Fruit fly (Drosophila melanogaster) whole organism, embryonic: ENCODE measurements around the gene CG15922.

Experiments used
- Aef1 ChIP-seq: fragments of 200-800 bp; sonication (Bioruptor generic); IDR thresholded peaks from 3 replicates; pipeline ENCODE4 v1.3.6; 2022; ENCODE audit warnings: missing biosample characterization, missing genetic modification characterization
- Atf3 ChIP-seq: fragments of 200-800 bp; sonication (Bioruptor generic); optimal IDR thresholded peaks from 3 replicates; lab custom pipeline; 2016; ENCODE audit warnings: missing biosample characterization, missing genetic modification characterization
- Atf6 ChIP-seq: fragments of 200-800 bp; sonication (Bioruptor generic); IDR thresholded peaks from 2 replicates; pipeline ENCODE4 v1.3.6; 2022; ENCODE audit warnings: missing biosample characterization, missing genetic modification characterization
- B-H2 ChIP-seq: fragments of 200-800 bp; sonication (Bioruptor generic); optimal IDR thresholded peaks from 2 replicates; lab custom pipeline; 2018; ENCODE audit warnings: missing biosample characterization, mild to moderate bottlenecking, missing genetic modification characterization
- Bdp1 ChIP-seq: fragments of 200-800 bp; sonication (Bioruptor generic); optimal IDR thresholded peaks from 3 replicates; lab custom pipeline; 2016; ENCODE audit warnings: missing biosample characterization, missing genetic modification characterization
- CG10147 ChIP-seq: fragments of 200-800 bp; sonication (Bioruptor generic); optimal IDR thresholded peaks from 2 replicates; lab custom pipeline; 2019; ENCODE audit warnings: missing biosample characterization, mild to moderate bottlenecking, missing genetic modification characterization, moderate library complexity
- CG13296 ChIP-seq: fragments of 200-800 bp; sonication (Bioruptor generic); optimal IDR thresholded peaks from 3 replicates; lab custom pipeline; 2018; ENCODE audit warnings: missing biosample characterization, mild to moderate bottlenecking, missing genetic modification characterization
- CG13775 ChIP-seq: fragments of 200-800 bp; sonication (Bioruptor generic); optimal IDR thresholded peaks from 3 replicates; lab custom pipeline; 2017; ENCODE audit warnings: missing biosample characterization, mild to moderate bottlenecking, missing genetic modification characterization
- CG14710 ChIP-seq: fragments of 200-800 bp; sonication (Bioruptor generic); optimal IDR thresholded peaks from 3 replicates; lab custom pipeline; 2019; ENCODE audit warnings: missing biosample characterization, mild to moderate bottlenecking, missing genetic modification characterization, moderate library complexity
- CG15073 ChIP-seq: fragments of 200-800 bp; sonication (Bioruptor generic); optimal IDR thresholded peaks from 2 replicates; lab custom pipeline; 2016; ENCODE audit warnings: missing biosample characterization, missing genetic modification characterization
- CG15696 ChIP-seq: fragments of 200-800 bp; sonication (Bioruptor generic); optimal IDR thresholded peaks from 2 replicates; lab custom pipeline; 2019; ENCODE audit warnings: missing biosample characterization, mild to moderate bottlenecking, missing genetic modification characterization, moderate library complexity
- CG16815 ChIP-seq: fragments of 200-800 bp; sonication (Bioruptor generic); optimal IDR thresholded peaks from 3 replicates; lab custom pipeline; 2017; ENCODE audit warnings: missing biosample characterization, mild to moderate bottlenecking, missing genetic modification characterization
- CG18476 ChIP-seq: fragments of 200-800 bp; sonication (Bioruptor generic); optimal IDR thresholded peaks from 2 replicates; lab custom pipeline; 2016; ENCODE audit warnings: missing biosample characterization, mild to moderate bottlenecking, missing genetic modification characterization
- CG3065 ChIP-seq: fragments of 200-800 bp; sonication (Bioruptor generic); optimal IDR thresholded peaks from 2 replicates; lab custom pipeline; 2016; ENCODE audit warnings: missing biosample characterization, missing genetic modification characterization
- CG32772 ChIP-seq: fragments of 200-800 bp; sonication (Bioruptor generic); IDR thresholded peaks from 2 replicates; pipeline ENCODE4 v1.3.6; 2022; ENCODE audit warnings: missing biosample characterization, missing genetic modification characterization
- CG3838 ChIP-seq: fragments of 200-800 bp; sonication (Bioruptor generic); optimal IDR thresholded peaks from 3 replicates; lab custom pipeline; 2016; ENCODE audit warnings: missing biosample characterization, missing genetic modification characterization
- CG4617 ChIP-seq: fragments of 200-800 bp; sonication (Bioruptor generic); optimal IDR thresholded peaks from 3 replicates; lab custom pipeline; 2016; ENCODE audit warnings: missing biosample characterization, missing genetic modification characterization, borderline replicate concordance
- CG6175 ChIP-seq: fragments of 200-800 bp; sonication (Bioruptor generic); IDR thresholded peaks from 3 replicates; pipeline ENCODE4 v1.3.6; 2022; ENCODE audit warnings: missing biosample characterization, missing genetic modification characterization
- CG7839 ChIP-seq: fragments of 200-800 bp; sonication (Bioruptor generic); optimal IDR thresholded peaks from 3 replicates; lab custom pipeline; 2018; ENCODE audit warnings: missing biosample characterization, mild to moderate bottlenecking, missing genetic modification characterization, moderate library complexity
- CG8290 ChIP-seq, 3 experiments: fragments of 200-800 bp; sonication (Bioruptor generic); optimal IDR thresholded peaks; 2 replicates each; lab custom pipeline; 2016 to 2019; ENCODE audit warnings: missing biosample characterization in 3 of 3, missing genetic modification characterization in 3 of 3, mild to moderate bottlenecking in 2 of 3, moderate library complexity in 1 of 3
- Chrac-16 ChIP-seq: fragments of 200-800 bp; sonication (Bioruptor generic); optimal IDR thresholded peaks from 3 replicates; lab custom pipeline; 2016; ENCODE audit warnings: missing biosample characterization, missing genetic modification characterization
- E2f1 ChIP-seq: fragments of 200-800 bp; sonication (Bioruptor generic); IDR thresholded peaks from 2 replicates; pipeline ENCODE4 v1.3.6; 2022; ENCODE audit warnings: missing biosample characterization, missing genetic modification characterization
- Fer3 ChIP-seq: fragments of 200-800 bp; sonication (Bioruptor generic); optimal IDR thresholded peaks from 2 replicates; lab custom pipeline; 2018; ENCODE audit warnings: missing biosample characterization, mild to moderate bottlenecking, missing genetic modification characterization, moderate library complexity
- Gug ChIP-seq: fragments of 200-800 bp; sonication (Bioruptor generic); IDR thresholded peaks from 4 replicates; pipeline ENCODE4 v1.3.6; 2022; ENCODE audit warnings: missing biosample characterization, missing genetic modification characterization
- HLH4C ChIP-seq: fragments of 200-800 bp; sonication (Bioruptor generic); IDR thresholded peaks from 3 replicates; pipeline ENCODE4 v1.3.6; 2022; ENCODE audit warnings: missing biosample characterization, missing genetic modification characterization; ENCODE audit not compliant: partially characterized antibody
- HLHmδ ChIP-seq: fragments of 200-800 bp; sonication (Bioruptor generic); optimal IDR thresholded peaks from 2 replicates; lab custom pipeline; 2018; ENCODE audit warnings: missing biosample characterization, mild to moderate bottlenecking, missing genetic modification characterization, moderate library complexity
- Hmx ChIP-seq: fragments of 200-800 bp; sonication (Bioruptor generic); optimal IDR thresholded peaks from 2 replicates; lab custom pipeline; 2016; ENCODE audit warnings: missing biosample characterization, missing genetic modification characterization
- Lhr ChIP-seq: fragments of 200-800 bp; sonication (Bioruptor generic); optimal IDR thresholded peaks from 3 replicates; lab custom pipeline; 2017; ENCODE audit warnings: mild to moderate bottlenecking, missing biosample characterization, missing genetic modification reagents, missing genetic modification characterization
- MTF-1 ChIP-seq: fragments of 200-800 bp; sonication (Bioruptor generic); optimal IDR thresholded peaks from 2 replicates; lab custom pipeline; 2018; ENCODE audit warnings: missing biosample characterization, mild to moderate bottlenecking, missing genetic modification characterization, borderline replicate concordance
- TFAM ChIP-seq: fragments of 200-800 bp; sonication (Bioruptor generic); optimal IDR thresholded peaks from 2 replicates; lab custom pipeline; 2017; ENCODE audit warnings: missing biosample characterization, missing genetic modification characterization, inconsistent platforms
- Trl ChIP-seq, 3 experiments: fragments of >200 bp in 2 of 3; fragments of 200-800 bp in 1 of 3; sonication (Bioruptor generic) in 1 of 3; optimal IDR thresholded peaks; 2 replicates in 1 of 3; 3 replicates in 2 of 3; lab custom pipeline; 2016 to 2017; ENCODE audit warnings: missing biosample characterization in 1 of 3, missing genetic modification characterization in 1 of 3
- Xbp1 ChIP-seq: fragments of 200-800 bp; sonication (Bioruptor generic); optimal IDR thresholded peaks from 3 replicates; lab custom pipeline; 2016; ENCODE audit warnings: missing biosample characterization, mild to moderate bottlenecking, missing genetic modification characterization
- Xrp1 ChIP-seq: fragments of 200-800 bp; sonication (Bioruptor generic); IDR thresholded peaks from 2 replicates; pipeline ENCODE4 v1.3.6; 2022; ENCODE audit warnings: missing biosample characterization, missing genetic modification characterization
- YL-1 ChIP-seq: fragments of 200-800 bp; sonication (Bioruptor generic); optimal IDR thresholded peaks from 3 replicates; lab custom pipeline; 2017; ENCODE audit warnings: missing biosample characterization, mild to moderate bottlenecking, missing genetic modification characterization
- chn ChIP-seq: fragments of 200-800 bp; sonication (Bioruptor generic); optimal IDR thresholded peaks from 2 replicates; lab custom pipeline; 2016; ENCODE audit warnings: missing biosample characterization, missing genetic modification characterization
- ci ChIP-seq: fragments of 200-800 bp; sonication (Bioruptor generic); IDR thresholded peaks from 3 replicates; pipeline ENCODE4 v1.3.6; 2022; ENCODE audit warnings: missing biosample characterization, missing genetic modification characterization
- dimm ChIP-seq: fragments of 200-800 bp; sonication (Bioruptor generic); IDR thresholded peaks from 2 replicates; pipeline ENCODE4 v1.3.6; 2022; ENCODE audit warnings: missing biosample characterization, missing genetic modification characterization
- dm ChIP-seq: fragments of 200-800 bp; sonication (Bioruptor generic); optimal IDR thresholded peaks from 3 replicates; lab custom pipeline; 2016; ENCODE audit warnings: missing biosample characterization, missing genetic modification characterization
- fru ChIP-seq: fragments of >200 bp; optimal IDR thresholded peaks from 2 replicates; lab custom pipeline; 2017
- hbn ChIP-seq: fragments of 200-800 bp; sonication (Bioruptor generic); IDR thresholded peaks from 2 replicates; pipeline ENCODE4 v1.3.6; 2022; ENCODE audit warnings: missing biosample characterization, missing genetic modification characterization; ENCODE audit not compliant: partially characterized antibody
- lbe ChIP-seq: fragments of 200-800 bp; sonication (Bioruptor generic); optimal IDR thresholded peaks from 2 replicates; lab custom pipeline; 2016; ENCODE audit warnings: missing biosample characterization, mild to moderate bottlenecking, missing genetic modification characterization
- lilli ChIP-seq: fragments of 200-800 bp; sonication (Bioruptor generic); optimal IDR thresholded peaks from 3 replicates; lab custom pipeline; 2016; ENCODE audit warnings: missing biosample characterization, missing genetic modification characterization
- lola ChIP-seq, 3 experiments: fragments of >200 bp in 2 of 3; fragments of 200-800 bp in 1 of 3; sonication (Bioruptor generic) in 1 of 3; optimal IDR thresholded peaks; 2 replicates each; lab custom pipeline; 2017 to 2019; ENCODE audit warnings: missing biosample characterization in 3 of 3, missing genetic modification characterization in 3 of 3, mild to moderate bottlenecking in 1 of 3, moderate library complexity in 1 of 3
- pros ChIP-seq: fragments of 200-800 bp; sonication (Bioruptor generic); optimal IDR thresholded peaks from 3 replicates; lab custom pipeline; 2019; ENCODE audit warnings: missing biosample characterization, mild to moderate bottlenecking, missing genetic modification characterization, moderate library complexity
- psq ChIP-seq: fragments of 200-800 bp; sonication (Bioruptor generic); optimal IDR thresholded peaks from 2 replicates; lab custom pipeline; 2017; ENCODE audit warnings: missing biosample characterization, missing genetic modification characterization
- sim ChIP-seq: fragments of 200-800 bp; sonication (Bioruptor generic); IDR thresholded peaks from 2 replicates; pipeline ENCODE4 v1.3.6; 2022; ENCODE audit warnings: missing biosample characterization, missing genetic modification characterization
- sug ChIP-seq: fragments of 200-800 bp; optimal IDR thresholded peaks from 2 replicates; lab custom pipeline; 2019; ENCODE audit warnings: missing biosample characterization, mild to moderate bottlenecking, missing genetic modification characterization, moderate library complexity
- tup ChIP-seq: fragments of 200-800 bp; sonication (Bioruptor generic); optimal IDR thresholded peaks from 2 replicates; lab custom pipeline; 2016; ENCODE audit warnings: missing biosample characterization, mild to moderate bottlenecking, missing genetic modification characterization, moderate library complexity
- twi ChIP-seq: fragments of 200-800 bp; optimal IDR thresholded peaks from 2 replicates; lab custom pipeline; 2019; ENCODE audit warnings: missing biosample characterization, mild to moderate bottlenecking, missing genetic modification characterization, moderate library complexity
- vvl ChIP-seq: fragments of 200-800 bp; sonication (Bioruptor generic); IDR thresholded peaks from 2 replicates; pipeline ENCODE4 v1.3.6; 2022; ENCODE audit warnings: missing biosample characterization, missing genetic modification characterization

Gene CG15922

DNA sequence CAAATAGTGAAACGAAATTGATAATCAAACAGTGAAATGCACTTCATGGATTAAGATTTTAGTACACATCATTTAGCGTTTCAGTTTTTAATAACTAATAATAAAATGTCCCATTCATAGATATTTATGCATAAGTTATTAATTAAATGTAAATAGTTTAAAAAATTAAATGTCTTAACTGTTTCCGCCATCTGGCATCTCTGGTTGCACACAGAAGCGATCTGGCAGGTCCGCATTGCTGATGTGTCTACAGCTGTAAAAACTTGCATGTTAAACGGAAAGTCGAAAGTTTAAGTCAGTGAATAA, 28.4 kb upstream of the CG15922 start, which contains the start of gene Srp72 (continued):
- no peak for TF ChIP-seq Bdp1 (GFP tag; lab: Kevin White, UChicago)
- TF ChIP-seq psq (GFP tag; lab: Kevin White, UChicago) = no peak
- TF ChIP-seq CG7839 = peak; percentile 49
- peak; percentile 41; the same call in 1 of the 2 replicates for TF ChIP-seq Xrp1
- TF ChIP-seq CG14710 = peak; percentile 75
- peak; percentile 48; the same call in 1 of the 4 replicates for TF ChIP-seq Gug
- TF ChIP-seq CG16815 (GFP tag; lab: Kevin White, UChicago) = no peak
- peak; percentile 54 for TF ChIP-seq vvl
- TF ChIP-seq ci (GFP tag; lab: Robert Waterston, UW) = peak; percentile 71
- TF ChIP-seq lilli (GFP tag; lab: Kevin White, UChicago) = peak; percentile 38
- TF ChIP-seq hbn (GFP tag; lab: Robert Waterston, UW) = no peak
- no peak for TF ChIP-seq fru (lab: Kevin White, UChicago)
- no peak for TF ChIP-seq HLH4C
- TF ChIP-seq CG10147 = peak; percentile 45
- peak in 1 of 3 experiments; percentile 25 for TF ChIP-seq lola (GFP tag; optimal IDR thresholded peaks at IDR 0.05; lab: Kevin White, UChicago)
- TF ChIP-seq CG4617 (GFP tag; lab: Kevin White, UChicago) = peak; percentile 11
- 0 out of 3 replicates have a peak, but pooled peaks have one; percentile 14 for TF ChIP-seq Aef1 (GFP tag; lab: Robert Waterston, UW)
- peak; percentile 30 for TF ChIP-seq CG15696 (tag; lab: Kevin White, UChicago)
- no peak for TF ChIP-seq CG8290 (GFP tag; optimal IDR thresholded peaks at IDR 0.05; lab: Kevin White, UChicago)
- TF ChIP-seq CG8290 (tag; optimal IDR thresholded peaks at IDR 0.05; lab: Kevin White, UChicago) = no peak
- no peak for TF ChIP-seq dimm
- no peak for TF ChIP-seq lbe (GFP tag; lab: Kevin White, UChicago)
- no peak for TF ChIP-seq B-H2 (GFP tag; lab: Kevin White, UChicago)
- TF ChIP-seq Atf6 (GFP tag; lab: Robert Waterston, UW) = peak; percentile 47; the same call in 1 of the 2 replicates
- peak; percentile 65 for TF ChIP-seq CG18476 (GFP tag; lab: Kevin White, UChicago)
- no peak for TF ChIP-seq Atf3 (GFP tag; lab: Kevin White, UChicago)
- TF ChIP-seq sim (GFP tag; lab: Robert Waterston, UW) = no peak
- TF ChIP-seq CG32772 (GFP tag; lab: Robert Waterston, UW) = 0 out of 2 replicates have a peak, but pooled peaks have one; percentile 30
- no peak for TF ChIP-seq dm (GFP tag; lab: Kevin White, UChicago)
- TF ChIP-seq HLHmδ = no peak
- peak; percentile 66 for TF ChIP-seq Xbp1 (GFP tag; lab: Kevin White, UChicago)
- TF ChIP-seq CG3065 = no peak
- TF ChIP-seq CG13775 (GFP tag; lab: Kevin White, UChicago) = peak; percentile 56
- TF ChIP-seq Hmx (GFP tag; lab: Kevin White, UChicago) = no peak
- no peak for TF ChIP-seq CG3838
- TF ChIP-seq CG6175 (GFP tag; lab: Robert Waterston, UW) = no peak
- peak; percentile 8 for TF ChIP-seq Chrac-16 (GFP tag; lab: Kevin White, UChicago)
- no peak for TF ChIP-seq MTF-1 (GFP tag; lab: Kevin White, UChicago)
- TF ChIP-seq Trl (optimal IDR thresholded peaks at IDR 0.05; lab: Kevin White, UChicago) = no peak
- peak; percentile 0 for TF ChIP-seq Trl (GFP tag; optimal IDR thresholded peaks at IDR 0.05; lab: Kevin White, UChicago)
- TF ChIP-seq CG15073 (GFP tag; lab: Kevin White, UChicago) = no peak
- no peak for TF ChIP-seq TFAM (GFP tag; lab: Kevin White, UChicago)
- peak; percentile 40 for TF ChIP-seq sug (tag; lab: Kevin White, UChicago)
- peak; percentile 45 for TF ChIP-seq chn (GFP tag; lab: Kevin White, UChicago)
- peak; percentile 28 for TF ChIP-seq twi (tag; lab: Kevin White, UChicago)
- TF ChIP-seq pros = no peak
- peak; percentile 26 for TF ChIP-seq Lhr (GFP tag; lab: Kevin White, UChicago)
- no peak for TF ChIP-seq E2f1 (GFP tag; lab: Robert Waterston, UW)
- TF ChIP-seq CG13296 (GFP tag; lab: Kevin White, UChicago) = peak; percentile 22
- peak; percentile 57 for TF ChIP-seq Fer3 (tag; lab: Kevin White, UChicago)
- peak; percentile 16 for TF ChIP-seq tup (GFP tag; lab: Kevin White, UChicago)
- TF ChIP-seq YL-1 = peak; percentile 54
